Worm (Caenorhabditis elegans) whole organism, L3 larva: ENCODE data around the gene F10A3.17.

Experiments
- elt-1 ChIP-seq: fragments of 150-350 bp; optimal IDR thresholded peaks from 2 replicates; lab custom pipeline; 2014; ENCODE audit warnings: missing biosample characterization, missing genetic modification characterization
- jun-1 ChIP-seq: fragments of 150-350 bp; optimal IDR thresholded peaks from 2 replicates; lab custom pipeline; 2014; ENCODE audit warnings: missing biosample characterization, missing genetic modification reagents, missing genetic modification characterization
- lin-39 ChIP-seq: fragments of 150-350 bp; optimal IDR thresholded peaks from 2 replicates; lab custom pipeline; 2018; ENCODE audit warnings: missing biosample characterization, missing genetic modification reagents, missing genetic modification characterization
- nfya-1 ChIP-seq: sonication (generic microtip); optimal IDR thresholded peaks from 2 replicates; lab custom pipeline; 2017; ENCODE audit warnings: missing genetic modification characterization, mild to moderate bottlenecking, missing compliant biosample characterization, antibody characterized with exemption, moderate library complexity; ENCODE audit not compliant: insufficient read depth
- zag-1 ChIP-seq: fragments of 150-350 bp; optimal IDR thresholded peaks from 2 replicates; lab custom pipeline; 2014; ENCODE audit warnings: missing biosample characterization, missing genetic modification characterization

ce11 chrV:16165936-16166335 lies 6.4 kb upstream of the F10A3.17 start, which contains the start of gene str-108:
- TF ChIP-seq zag-1 (tag; lab: Kevin White, UChicago) (no peak), jun-1 (tag; lab: Kevin White, UChicago) (no peak), lin-39 (no peak), elt-1 (tag; lab: Kevin White, UChicago) (no peak), nfya-1 (tag; lab: Kevin White, UChicago) (no peak)
